Worm (Caenorhabditis elegans): Measurements from ENCODE around the gene BE0003N10.6.

The BE0003N10.6 gene

DNA sequence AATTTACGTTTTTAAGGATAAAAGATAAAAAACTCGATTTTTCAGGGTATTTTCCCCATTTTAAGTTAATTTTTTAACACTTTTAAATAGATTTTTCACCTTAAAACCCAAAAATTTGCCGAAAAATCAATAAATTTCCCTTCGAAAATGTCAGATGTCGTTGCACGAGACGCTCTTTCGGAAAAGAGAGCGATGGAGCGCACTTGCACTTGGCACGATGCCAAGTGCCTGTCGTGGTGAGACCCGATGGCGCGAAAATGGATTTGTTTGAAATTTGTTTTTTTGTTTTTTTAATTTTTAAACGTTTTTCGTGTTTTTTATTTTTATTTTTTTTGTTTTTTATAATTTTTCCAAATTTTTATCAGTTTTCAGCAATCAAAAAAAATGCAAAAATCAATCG, 20.7 kb upstream of the BE0003N10.6 start, which contains the start of the genes rab-18 and kbp-4:
TSS of gene rab-18 (minus strand) at position 240 of the 400 bp plus-strand sequence.
TSS of gene kbp-4 (plus strand) at position 366 of the 400 bp plus-strand sequence.
- peak; percentile 49 for TF ChIP-seq ceh-30 (tag; optimal IDR thresholded peaks at IDR 0.05)
- TF ChIP-seq K02D7.2 (tag; optimal IDR thresholded peaks at IDR 0.05) = no peak
- TF ChIP-seq syd-9 (tag; optimal IDR thresholded peaks at IDR 0.05) = no peak
- no peak for TF ChIP-seq F13H6.1 (tag; optimal IDR thresholded peaks at IDR 0.05)
- TF ChIP-seq odd-2 (tag; optimal IDR thresholded peaks at IDR 0.05) = peak; percentile 26
- no peak for TF ChIP-seq ref-2 (tag; optimal IDR thresholded peaks at IDR 0.05)
- TF ChIP-seq eyg-1 (tag; optimal IDR thresholded peaks at IDR 0.05) = no peak
- no peak for TF ChIP-seq pros-1 (tag; optimal IDR thresholded peaks at IDR 0.05)
- TF ChIP-seq dve-1 (tag; optimal IDR thresholded peaks at IDR 0.05) = peak; percentile 49
- no peak for TF ChIP-seq ahr-1 (tag; optimal IDR thresholded peaks at IDR 0.05)
- peak; percentile 9 for TF ChIP-seq ztf-16 (tag; optimal IDR thresholded peaks at IDR 0.05)
- peak; percentile 21 for TF ChIP-seq pqm-1 (tag; optimal IDR thresholded peaks at IDR 0.05)
- no peak for TF ChIP-seq ceh-6 (GFP tag; optimal IDR thresholded peaks at IDR 0.05)
- no peak for TF ChIP-seq lin-11 (tag; optimal IDR thresholded peaks at IDR 0.05)
- TF ChIP-seq ceh-2 (tag; optimal IDR thresholded peaks at IDR 0.05) = no peak
- TF ChIP-seq ceh-24 (tag; optimal IDR thresholded peaks at IDR 0.05) = no peak
- peak; percentile 88 for TF ChIP-seq nfya-1 (tag; optimal IDR thresholded peaks at IDR 0.05)
- no peak for TF ChIP-seq pha-2 (tag; optimal IDR thresholded peaks at IDR 0.05)
- TF ChIP-seq pax-1 (tag; optimal IDR thresholded peaks at IDR 0.05) = no peak
- peak; percentile 62 for TF ChIP-seq elt-2 (tag; optimal IDR thresholded peaks at IDR 0.05)
- TF ChIP-seq madf-2 (tag; optimal IDR thresholded peaks at IDR 0.05) = no peak
- peak; percentile 44 for TF ChIP-seq ceh-14 (tag; optimal IDR thresholded peaks at IDR 0.05)
- no peak for TF ChIP-seq C38D4.7 (GFP tag; optimal IDR thresholded peaks at IDR 0.05)
- no peak for TF ChIP-seq unc-3 (GFP tag; conservative IDR thresholded peaks at IDR 0.05)
- peak; percentile 7 for TF ChIP-seq unc-3 (tag; optimal IDR thresholded peaks at IDR 0.05)
- no peak for TF ChIP-seq pha-4 (tag; optimal IDR thresholded peaks at IDR 0.05)
- TF ChIP-seq rnt-1 (tag; optimal IDR thresholded peaks at IDR 0.05) = peak; percentile 57
- TF ChIP-seq hlh-30 (tag; optimal IDR thresholded peaks at IDR 0.05; ENCODE audit: insufficient read depth) = peak; percentile 97
- peak; percentile 90 for TF ChIP-seq ceh-48 (tag; optimal IDR thresholded peaks at IDR 0.05)
- TF ChIP-seq T23F11.4 (GFP tag; optimal IDR thresholded peaks at IDR 0.05) = no peak
- TF ChIP-seq fkh-10 (GFP tag; optimal IDR thresholded peaks at IDR 0.05) = no peak
- TF ChIP-seq ceh-22 (tag; optimal IDR thresholded peaks at IDR 0.05) = no peak
- TF ChIP-seq tbx-2 (tag; optimal IDR thresholded peaks at IDR 0.05) = peak; percentile 60
- TF ChIP-seq unc-86 (tag; optimal IDR thresholded peaks at IDR 0.05) = no peak
- TF ChIP-seq hlh-15 (tag; optimal IDR thresholded peaks at IDR 0.05) = no peak
- TF ChIP-seq tbx-7 (tag; optimal IDR thresholded peaks at IDR 0.05) = no peak
- peak; percentile 36 for TF ChIP-seq unc-55 (GFP tag; optimal IDR thresholded peaks at IDR 0.05)
- no peak for TF ChIP-seq zip-5 (tag; optimal IDR thresholded peaks at IDR 0.05)
- no peak for TF ChIP-seq hlh-6 (tag; optimal IDR thresholded peaks at IDR 0.05)
- TF ChIP-seq ama-1 (optimal IDR thresholded peaks at IDR 0.05) = no peak
- TF ChIP-seq ceh-19 (GFP tag; optimal IDR thresholded peaks at IDR 0.05) = no peak
- TF ChIP-seq fkh-6 (tag; optimal IDR thresholded peaks at IDR 0.05) = no peak
- TF ChIP-seq ceh-31 (tag; optimal IDR thresholded peaks at IDR 0.05) = peak; percentile 56
- TF ChIP-seq C08G9.2 (tag; optimal IDR thresholded peaks at IDR 0.05) = no peak
- peak; percentile 61 for TF ChIP-seq ceh-34 (tag; optimal IDR thresholded peaks at IDR 0.05)
- no peak for TF ChIP-seq pag-3 (tag; optimal IDR thresholded peaks at IDR 0.05; ENCODE audit: borderline replicate concordance)
- peak; percentile 7 for TF ChIP-seq ets-4 (tag; optimal IDR thresholded peaks at IDR 0.05)
- TF ChIP-seq nhr-232 (tag; optimal IDR thresholded peaks at IDR 0.05) = no peak
- no peak for TF ChIP-seq ceh-45 (GFP tag; IDR thresholded peaks at IDR 0.05)
- no peak for TF ChIP-seq hlh-8 (tag; optimal IDR thresholded peaks at IDR 0.05)
- TF ChIP-seq ceh-18 (tag; optimal IDR thresholded peaks at IDR 0.05) = peak; percentile 65
- no peak for TF ChIP-seq nhr-11 (tag; optimal IDR thresholded peaks at IDR 0.05)
- no peak for TF ChIP-seq Y22D7AL.16 (tag; optimal IDR thresholded peaks at IDR 0.05)
- no peak for TF ChIP-seq sox-2 (GFP tag; IDR thresholded peaks at IDR 0.05)
- no peak for TF ChIP-seq sox-4 (tag; optimal IDR thresholded peaks at IDR 0.05)
